Fruit fly (Drosophila melanogaster) whole organism, pupa: Measurements from ENCODE around the gene CG18095.

Experiments
- CG10348 ChIP-seq: fragments of 200-800 bp; sonication (Bioruptor generic); IDR thresholded peaks from 2 replicates; pipeline ENCODE4 v1.3.6; 2022; ENCODE audit warnings: missing biosample characterization, missing genetic modification characterization
- CG14655 ChIP-seq: fragments of 200-800 bp; sonication (Bioruptor generic); optimal IDR thresholded peaks from 3 replicates; lab custom pipeline; 2017; ENCODE audit warnings: mild to moderate bottlenecking, missing biosample characterization, missing genetic modification reagents, missing genetic modification characterization
- CG15710 ChIP-seq: fragments of 200-800 bp; sonication (Bioruptor generic); optimal IDR thresholded peaks from 2 replicates; lab custom pipeline; 2018; ENCODE audit warnings: missing biosample characterization, mild to moderate bottlenecking, missing genetic modification characterization, moderate library complexity
- CG32121 ChIP-seq: fragments of 200-800 bp; sonication (Bioruptor generic); IDR thresholded peaks from 2 replicates; pipeline ENCODE4 v1.3.6; 2022; ENCODE audit warnings: missing biosample characterization, missing genetic modification characterization
- CG34367 ChIP-seq: fragments of 200-800 bp; sonication (Bioruptor generic); optimal IDR thresholded peaks from 2 replicates; lab custom pipeline; 2018; ENCODE audit warnings: missing biosample characterization, mild to moderate bottlenecking, missing genetic modification characterization
- CG4496 ChIP-seq: fragments of 200-800 bp; sonication (Bioruptor generic); IDR thresholded peaks from 3 replicates; pipeline ENCODE4 v1.3.6; 2022; ENCODE audit warnings: missing biosample characterization, missing genetic modification characterization
- CG8301 ChIP-seq: fragments of 200-800 bp; sonication (Bioruptor generic); optimal IDR thresholded peaks from 2 replicates; lab custom pipeline; 2018; ENCODE audit warnings: missing biosample characterization, mild to moderate bottlenecking, missing genetic modification characterization
- D1 ChIP-seq: fragments of 200-800 bp; sonication (Bioruptor generic); optimal IDR thresholded peaks from 2 replicates; lab custom pipeline; 2018; ENCODE audit warnings: missing biosample characterization, mild to moderate bottlenecking, missing genetic modification characterization, moderate library complexity
- EcR ChIP-seq: fragments of 200-800 bp; sonication (Bioruptor generic); optimal IDR thresholded peaks from 3 replicates; lab custom pipeline; 2019; ENCODE audit warnings: missing biosample characterization, missing genetic modification characterization, mild to moderate bottlenecking, moderate library complexity, missing genetic modification reagents
- Ets98B ChIP-seq: fragments of 200-800 bp; sonication (Bioruptor generic); IDR thresholded peaks from 2 replicates; pipeline ENCODE4 v1.3.6; 2022; ENCODE audit warnings: missing biosample characterization, missing genetic modification characterization
- Pif1A ChIP-seq: fragments of 200-800 bp; sonication (Bioruptor generic); optimal IDR thresholded peaks from 3 replicates; lab custom pipeline; 2016; ENCODE audit warnings: missing biosample characterization, missing genetic modification characterization
- Snoo ChIP-seq: fragments of 200-800 bp; sonication (Bioruptor generic); optimal IDR thresholded peaks from 3 replicates; lab custom pipeline; 2017; ENCODE audit warnings: missing biosample characterization, mild to moderate bottlenecking, missing genetic modification characterization, inconsistent platforms

dm6 chr2L:14047170-14047632, 15.9 kb upstream of the CG18095 start, which contains the start of gene NimC4:
- TF ChIP-seq CG14655 (GFP tag; lab: Kevin White, UChicago) (peak; percentile 70), CG10348 (no peak), CG34367 (tag; lab: Kevin White, UChicago) (peak; percentile 51), Snoo (no peak), CG8301 (tag; lab: Kevin White, UChicago) (peak; percentile 64), Pif1A (peak; percentile 22), CG15710 (tag; lab: Kevin White, UChicago) (peak; percentile 67), CG4496 (GFP tag; lab: Robert Waterston, UW) (peak; percentile 67), Ets98B (peak; percentile 56), EcR (GFP tag; lab: Kevin White, UChicago) (no peak), CG32121 (GFP tag; lab: Robert Waterston, UW) (peak; percentile 54; the same call in 1 of the 2 replicates), D1 (tag; lab: Kevin White, UChicago) (no peak)
